Fruit fly (Drosophila melanogaster): Measurements from ENCODE around the gene HemK1.

The HemK1 gene

DNA sequence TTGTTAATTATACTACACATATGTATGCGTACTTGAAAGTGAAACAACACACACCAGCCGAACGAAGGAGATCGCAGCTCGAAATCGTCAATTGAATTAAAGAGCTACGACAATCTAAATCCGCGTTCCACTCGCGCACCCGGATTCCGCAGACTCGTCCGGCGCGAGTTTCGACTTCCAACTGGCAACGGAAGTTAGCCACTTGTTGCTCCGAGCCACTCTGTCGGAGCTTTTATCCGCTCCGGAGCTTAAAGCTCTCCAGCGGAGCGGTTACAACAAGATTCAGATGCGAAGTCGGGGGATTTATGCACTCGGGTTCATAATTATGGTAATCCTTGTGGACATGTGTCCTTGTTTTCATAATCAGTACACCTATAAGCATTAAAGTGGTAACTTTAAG, 2.0 kb downstream of the HemK1 start, which contains the start of gene Rchy1 (continued):
- no peak for TF ChIP-seq acj6 (GFP tag; optimal IDR thresholded peaks at IDR 0.05)
- peak in 1 of 2 experiments; percentile 25 for TF ChIP-seq ss (GFP tag; optimal IDR thresholded peaks at IDR 0.05)
- TF ChIP-seq Smox (GFP tag; optimal IDR thresholded peaks at IDR 0.05), result no peak
- no peak for TF ChIP-seq Lpt (GFP tag; optimal IDR thresholded peaks at IDR 0.05)
- peak; percentile 42; the same call in 1 of the 3 replicates for TF ChIP-seq CG6163 (GFP tag; IDR thresholded peaks at IDR 0.05)
- no peak for TF ChIP-seq Eip75B (GFP tag; optimal IDR thresholded peaks at IDR 0.05)
- TF ChIP-seq CG8119 (GFP tag; IDR thresholded peaks at IDR 0.05), result peak; percentile 48; the same call in 1 of the 3 replicates
- peak; percentile 21; the same call in 1 of the 2 replicates for TF ChIP-seq CG15336 (GFP tag; IDR thresholded peaks at IDR 0.05)
- peak; percentile 78 for TF ChIP-seq Eip78C (GFP tag)
- no peak for TF ChIP-seq spab (GFP tag; optimal IDR thresholded peaks at IDR 0.05)
- TF ChIP-seq CG11294 (GFP tag; IDR thresholded peaks at IDR 0.05), result no peak; the same call in 1 of the 2 replicates
- TF ChIP-seq OdsH (GFP tag; optimal IDR thresholded peaks at IDR 0.05), result no peak
- no peak for TF ChIP-seq Hr38 (GFP tag; optimal IDR thresholded peaks at IDR 0.05)
- no peak for TF ChIP-seq Hr39 (GFP tag; optimal IDR thresholded peaks at IDR 0.05)
- peak; percentile 12 for TF ChIP-seq CG8632 (GFP tag; optimal IDR thresholded peaks at IDR 0.05)
- no peak for TF ChIP-seq CG7368 (GFP tag; optimal IDR thresholded peaks at IDR 0.05)
- no peak for TF ChIP-seq fkh (GFP tag; optimal IDR thresholded peaks at IDR 0.05)
- TF ChIP-seq net (GFP tag; optimal IDR thresholded peaks at IDR 0.05), result peak; percentile 33
- no peak for TF ChIP-seq Sox15 (GFP tag; optimal IDR thresholded peaks at IDR 0.05)
- TF ChIP-seq CG3919 (GFP tag; optimal IDR thresholded peaks at IDR 0.05), result peak; percentile 12
- no peak for TF ChIP-seq topi (GFP tag; optimal IDR thresholded peaks at IDR 0.05)
- TF ChIP-seq CG6808 (GFP tag; optimal IDR thresholded peaks at IDR 0.05), result no peak
- TF ChIP-seq fd85E (GFP tag; optimal IDR thresholded peaks at IDR 0.05), result no peak

DNA sequence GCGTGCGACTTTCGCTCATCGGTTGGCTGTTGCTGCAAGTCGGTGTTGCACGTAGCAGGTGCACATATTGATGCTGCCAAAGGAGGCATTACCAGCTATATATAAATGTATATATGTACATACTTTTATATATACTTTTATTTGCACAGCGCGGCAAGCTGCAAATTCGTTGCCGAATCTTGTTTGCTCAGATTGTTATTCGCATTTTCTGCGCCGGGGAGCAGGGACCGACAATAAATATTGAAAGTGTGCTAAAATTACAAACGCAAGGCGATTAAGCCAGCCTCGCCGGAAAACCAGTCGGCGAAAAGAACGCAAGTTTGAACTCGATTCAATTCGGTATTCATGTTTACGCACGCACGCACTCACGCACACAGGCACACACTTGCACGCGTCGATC, 2.7 kb downstream of the HemK1 start:
- TF ChIP-seq vri (GFP tag; optimal IDR thresholded peaks at IDR 0.05), result peak; percentile 18
- TF ChIP-seq spab (GFP tag; optimal IDR thresholded peaks at IDR 0.05), result no peak
- 0 out of 3 replicates have a peak, but pooled peaks have one; percentile 2 for TF ChIP-seq CG8119 (GFP tag; IDR thresholded peaks at IDR 0.05)
- no peak for TF ChIP-seq Hr4 (GFP tag; optimal IDR thresholded peaks at IDR 0.05)
- TF ChIP-seq Eip93F (GFP tag; optimal IDR thresholded peaks at IDR 0.05), result no peak
- no peak for TF ChIP-seq pdm3 (GFP tag; optimal IDR thresholded peaks at IDR 0.05)
- TF ChIP-seq CG10669 (GFP tag; optimal IDR thresholded peaks at IDR 0.05), result no peak
- TF ChIP-seq CG6163 (GFP tag; IDR thresholded peaks at IDR 0.05), result no peak
- no peak for TF ChIP-seq fkh (GFP tag; optimal IDR thresholded peaks at IDR 0.05)
- TF ChIP-seq CG16779 (tag; optimal IDR thresholded peaks at IDR 0.05), result no peak
- no peak for TF ChIP-seq Lpt (GFP tag; optimal IDR thresholded peaks at IDR 0.05)
- TF ChIP-seq CG6854 (GFP tag; optimal IDR thresholded peaks at IDR 0.05), result peak; percentile 3
- TF ChIP-seq ss (GFP tag; optimal IDR thresholded peaks at IDR 0.05), result peak in 1 of 2 experiments; percentile 48
- peak; percentile 39 for TF ChIP-seq Blimp-1 (GFP tag; optimal IDR thresholded peaks at IDR 0.05)
- TF ChIP-seq CG6792 (GFP tag; optimal IDR thresholded peaks at IDR 0.05), result no peak

DNA sequence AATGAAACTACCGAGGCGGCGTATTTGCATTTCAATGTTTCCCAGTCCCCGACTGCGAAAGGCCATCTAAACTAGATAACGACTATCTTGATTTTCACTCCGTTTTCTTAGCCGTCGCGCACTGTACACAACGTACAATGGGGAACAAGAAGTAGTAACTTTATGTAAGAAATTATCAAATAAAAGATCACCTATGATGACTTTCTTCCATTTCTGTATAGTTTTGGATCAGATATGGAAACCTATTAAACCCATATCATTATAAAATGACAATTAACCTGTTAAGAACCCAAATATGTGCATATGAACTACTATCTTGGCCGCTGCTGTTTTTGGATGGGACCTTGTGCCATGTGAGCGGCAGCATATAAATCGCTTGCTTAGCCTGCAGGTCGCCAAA, 3.2 kb downstream of the HemK1 start:
- peak; percentile 51 for TF ChIP-seq CG32006 (GFP tag; optimal IDR thresholded peaks at IDR 0.05)
- peak; percentile 32 for TF ChIP-seq fkh (GFP tag; optimal IDR thresholded peaks at IDR 0.05)
- TF ChIP-seq CG10631 (GFP tag; optimal IDR thresholded peaks at IDR 0.05), result no peak
- no peak for TF ChIP-seq Ets96B (tag; optimal IDR thresholded peaks at IDR 0.05)
- TF ChIP-seq svp (GFP tag), result peak; percentile 55
- TF ChIP-seq CG6163 (GFP tag; IDR thresholded peaks at IDR 0.05), result no peak
- TF ChIP-seq CG15336 (GFP tag; IDR thresholded peaks at IDR 0.05), result 0 out of 2 replicates have a peak, but pooled peaks have one; percentile 26
- no peak for TF ChIP-seq CG6792 (GFP tag; optimal IDR thresholded peaks at IDR 0.05)
- peak; percentile 38 for TF ChIP-seq Hr4 (GFP tag; optimal IDR thresholded peaks at IDR 0.05)
- no peak for TF ChIP-seq CG7368 (GFP tag; optimal IDR thresholded peaks at IDR 0.05)
- TF ChIP-seq CG6276 (GFP tag; optimal IDR thresholded peaks at IDR 0.05), result peak; percentile 7
- no peak for TF ChIP-seq Hr38 (GFP tag; optimal IDR thresholded peaks at IDR 0.05)
- peak; percentile 6 for TF ChIP-seq dac (GFP tag; optimal IDR thresholded peaks at IDR 0.05)
- peak in 1 of 2 experiments; percentile 17 for TF ChIP-seq salr (GFP tag; optimal IDR thresholded peaks at IDR 0.05)
- TF ChIP-seq Met (GFP tag; optimal IDR thresholded peaks at IDR 0.05), result no peak
- TF ChIP-seq Sox14 (GFP tag; optimal IDR thresholded peaks at IDR 0.05), result no peak
- TF ChIP-seq eg (GFP tag; IDR thresholded peaks at IDR 0.05), result peak; percentile 62; the same call in 2 of the 3 replicates
- TF ChIP-seq CG3919 (GFP tag; optimal IDR thresholded peaks at IDR 0.05), result no peak
